Worm (Caenorhabditis elegans) whole organism, L2 larva: ENCODE data around the gene sax-2.
"Not testable (repeated sequence)": the region's sequence is repeated elsewhere in the genome, so short reads cannot be mapped to it uniquely, and the experiment has no call there.

Source experiments
- C34F6.9 ChIP-seq: fragments of 150-350 bp; optimal IDR thresholded peaks from 2 replicates; lab custom pipeline; 2014; ENCODE audit warnings: missing biosample characterization, missing genetic modification characterization
- F13H6.1 ChIP-seq: sonication (generic microtip); optimal IDR thresholded peaks from 2 replicates; lab custom pipeline; 2016; ENCODE audit warnings: missing genetic modification characterization, missing compliant biosample characterization
- R02D3.7 ChIP-seq: fragments of 150-350 bp; optimal IDR thresholded peaks from 2 replicates; lab custom pipeline; 2014; ENCODE audit warnings: missing biosample characterization, missing genetic modification characterization
- Y55F3AM.14 ChIP-seq: fragments of 200-800 bp; sonication (Bioruptor generic); optimal IDR thresholded peaks from 2 replicates; lab custom pipeline; 2018; ENCODE audit warnings: mild to moderate bottlenecking, missing genetic modification characterization, missing compliant biosample characterization
- alr-1 ChIP-seq: fragments of 150-350 bp; optimal IDR thresholded peaks from 2 replicates; lab custom pipeline; 2014; ENCODE audit warnings: missing biosample characterization, missing genetic modification characterization
- aly-2 ChIP-seq: fragments of 150-350 bp; optimal IDR thresholded peaks from 2 replicates; lab custom pipeline; 2014; ENCODE audit warnings: missing biosample characterization, missing genetic modification characterization
- ama-1 ChIP-seq: fragments of 150-350 bp; optimal IDR thresholded peaks from 2 replicates; lab custom pipeline; 2018; ENCODE audit warnings: inconsistent platforms
- blmp-1 ChIP-seq: sonication (generic microtip); optimal IDR thresholded peaks from 2 replicates; lab custom pipeline; 2017; ENCODE audit warnings: missing genetic modification characterization, mild to moderate bottlenecking, missing compliant biosample characterization, antibody characterized with exemption, moderate library complexity; ENCODE audit not compliant: insufficient read depth
- ceh-16 ChIP-seq: fragments of 150-350 bp; optimal IDR thresholded peaks from 2 replicates; lab custom pipeline; 2014; ENCODE audit warnings: missing biosample characterization, missing genetic modification characterization
- ceh-82 ChIP-seq: fragments of 150-350 bp; optimal IDR thresholded peaks from 2 replicates; lab custom pipeline; 2014; ENCODE audit warnings: missing biosample characterization, missing genetic modification characterization
- crh-2 ChIP-seq: sonication (generic microtip); optimal IDR thresholded peaks from 2 replicates; lab custom pipeline; 2017; ENCODE audit warnings: missing biosample characterization, missing genetic modification characterization
- egl-27 ChIP-seq: sonication (generic microtip); optimal IDR thresholded peaks from 3 replicates; lab custom pipeline; 2017; ENCODE audit warnings: missing biosample characterization, missing genetic modification reagents, missing genetic modification characterization
- elt-1 ChIP-seq: fragments of 150-350 bp; optimal IDR thresholded peaks from 2 replicates; lab custom pipeline; 2014; ENCODE audit warnings: missing biosample characterization, missing genetic modification characterization
- fos-1 ChIP-seq: fragments of 150-350 bp; optimal IDR thresholded peaks from 2 replicates; lab custom pipeline; 2014; ENCODE audit warnings: missing biosample characterization, missing genetic modification characterization
- gmeb-1 ChIP-seq: fragments of 150-350 bp; optimal IDR thresholded peaks from 2 replicates; lab custom pipeline; 2014; ENCODE audit warnings: missing biosample characterization, missing genetic modification characterization
- lin-11 ChIP-seq: fragments of 150-350 bp; sonication (generic microtip); optimal IDR thresholded peaks from 2 replicates; lab custom pipeline; 2014; ENCODE audit warnings: missing biosample characterization, missing genetic modification characterization, inconsistent platforms, mixed read lengths
- lin-13 ChIP-seq: fragments of 150-350 bp; optimal IDR thresholded peaks from 2 replicates; lab custom pipeline; 2014; ENCODE audit warnings: missing biosample characterization, missing genetic modification reagents, missing genetic modification characterization
- lin-39 ChIP-seq: fragments of 150-350 bp; optimal IDR thresholded peaks from 2 replicates; lab custom pipeline; 2014; ENCODE audit warnings: missing biosample characterization, missing genetic modification reagents, missing genetic modification characterization
- lsy-2 ChIP-seq, 2 experiments: fragments of 150-350 bp in 1 of 2; sonication (generic microtip) in 1 of 2; optimal IDR thresholded peaks; 2 replicates each; lab custom pipeline; 2014 to 2017; ENCODE audit warnings: missing biosample characterization in 2 of 2, missing genetic modification characterization in 2 of 2
- mab-5 ChIP-seq: fragments of 150-350 bp; optimal IDR thresholded peaks from 2 replicates; lab custom pipeline; 2014; ENCODE audit warnings: missing biosample characterization, missing genetic modification characterization
- nhr-12 ChIP-seq: fragments of 150-350 bp; optimal IDR thresholded peaks from 2 replicates; lab custom pipeline; 2014; ENCODE audit warnings: missing biosample characterization, missing genetic modification characterization
- nhr-129 ChIP-seq: fragments of 150-350 bp; optimal IDR thresholded peaks from 2 replicates; lab custom pipeline; 2014; ENCODE audit warnings: missing biosample characterization, missing genetic modification characterization
- nhr-21 ChIP-seq: fragments of 150-350 bp; optimal IDR thresholded peaks from 2 replicates; lab custom pipeline; 2014; ENCODE audit warnings: missing biosample characterization, missing genetic modification characterization
- nhr-23 ChIP-seq: fragments of 150-350 bp; optimal IDR thresholded peaks from 2 replicates; lab custom pipeline; 2014; ENCODE audit warnings: missing biosample characterization, missing genetic modification reagents, missing genetic modification characterization
- nhr-25 ChIP-seq: fragments of 150-350 bp; sonication (generic microtip); optimal IDR thresholded peaks from 3 replicates; lab custom pipeline; 2014; ENCODE audit warnings: missing biosample characterization, missing genetic modification characterization
- nhr-6 ChIP-seq: fragments of 150-350 bp; optimal IDR thresholded peaks from 2 replicates; lab custom pipeline; 2014; ENCODE audit warnings: missing biosample characterization, missing genetic modification characterization
- peb-1 ChIP-seq: fragments of 150-350 bp; optimal IDR thresholded peaks from 2 replicates; lab custom pipeline; 2014; ENCODE audit warnings: missing biosample characterization, missing genetic modification characterization
- sem-4 ChIP-seq: fragments of 150-350 bp; optimal IDR thresholded peaks from 2 replicates; lab custom pipeline; 2014; ENCODE audit warnings: missing biosample characterization, missing genetic modification reagents, missing genetic modification characterization
- skn-1 ChIP-seq: sonication (generic microtip); optimal IDR thresholded peaks from 2 replicates; lab custom pipeline; 2017; ENCODE audit warnings: missing biosample characterization, missing genetic modification characterization
- sma-3 ChIP-seq: sonication (generic microtip); optimal IDR thresholded peaks from 2 replicates; lab custom pipeline; 2016; ENCODE audit warnings: missing genetic modification reagents, missing genetic modification characterization, missing compliant biosample characterization
- sma-9 ChIP-seq, 2 experiments: fragments of 150-350 bp in 1 of 2; sonication (generic microtip) in 1 of 2; optimal IDR thresholded peaks; 2 replicates each; lab custom pipeline; 2014 to 2016; ENCODE audit warnings: missing genetic modification characterization in 2 of 2, mild to moderate bottlenecking in 1 of 2, missing biosample characterization in 1 of 2, missing compliant biosample characterization in 1 of 2, missing genetic modification reagents in 1 of 2, moderate library complexity in 1 of 2
- snpc-4 ChIP-seq: fragments of 150-350 bp; optimal IDR thresholded peaks from 2 replicates; lab custom pipeline; 2014; ENCODE audit warnings: missing biosample characterization, missing genetic modification characterization
- unc-39 ChIP-seq: fragments of 150-350 bp; optimal IDR thresholded peaks from 2 replicates; lab custom pipeline; 2014; ENCODE audit warnings: missing biosample characterization, missing genetic modification characterization
- unc-55 ChIP-seq: fragments of 150-350 bp; sonication (generic microtip); optimal IDR thresholded peaks from 3 replicates; lab custom pipeline; 2014; ENCODE audit warnings: missing biosample characterization, missing genetic modification reagents, missing genetic modification characterization
- unc-62 ChIP-seq: fragments of 150-350 bp; optimal IDR thresholded peaks from 2 replicates; lab custom pipeline; 2014; ENCODE audit warnings: missing biosample characterization, missing genetic modification reagents, missing genetic modification characterization
- zag-1 ChIP-seq: fragments of 150-350 bp; optimal IDR thresholded peaks from 2 replicates; lab custom pipeline; 2014; ENCODE audit warnings: missing biosample characterization, missing genetic modification characterization
- ztf-11 ChIP-seq: sonication (generic microtip); optimal IDR thresholded peaks from 2 replicates; lab custom pipeline; 2017; ENCODE audit warnings: missing biosample characterization, missing genetic modification characterization
- ztf-4 ChIP-seq: fragments of 150-350 bp; optimal IDR thresholded peaks from 2 replicates; lab custom pipeline; 2014; ENCODE audit warnings: missing biosample characterization, missing genetic modification characterization

The sax-2 gene

ce11 chrIII:5109401-5109800 lies at the start of gene sax-2:
sax-2 (plus strand) TSS chrIII:5109701.
- TF ChIP-seq ama-1 (lab: Kevin White, UChicago) (no peak), Y55F3AM.14 (GFP tag; lab: Kevin White, UChicago) (no peak), nhr-23 (tag; lab: Kevin White, UChicago) (no peak), unc-62 (GFP tag; lab: Kevin White, UChicago) (no peak), nhr-21 (tag; lab: Kevin White, UChicago) (no peak), gmeb-1 (no peak), ztf-11 (tag; lab: Kevin White, UChicago) (no peak), alr-1 (no peak), sem-4 (tag; lab: Kevin White, UChicago) (no peak), skn-1 (no peak), unc-55 (GFP tag; lab: Kevin White, UChicago) (no peak), egl-27 (tag; lab: Kevin White, UChicago) (no peak), lsy-2 (tag; optimal IDR thresholded peaks at IDR 0.05; lab: Kevin White, UChicago) (no peak), F13H6.1 (tag; lab: Kevin White, UChicago) (no peak), lin-13 (no peak), blmp-1 (tag; lab: Kevin White, UChicago) (no peak), C34F6.9 (no peak), lin-39 (tag; lab: Kevin White, UChicago) (no peak)

ce11 chrIII:5061798-5062197 lies 47.7 kb upstream of the sax-2 start, which contains the start of gene C45G9.10:
C45G9.10 (minus strand) TSS chrIII:5061898.
- TF ChIP-seq aly-2 (no peak), ceh-82 (tag; lab: Kevin White, UChicago) (no peak), lin-11 (tag; lab: Kevin White, UChicago) (no peak), R02D3.7 (tag; lab: Kevin White, UChicago) (no peak), sma-3 (GFP tag; lab: Kevin White, UChicago) (no peak), ceh-16 (tag; lab: Kevin White, UChicago) (no peak)

- TF ChIP-seq peb-1 (tag; lab: Kevin White, UChicago); lsy-2 (tag; optimal IDR thresholded peaks at IDR 0.05; lab: Kevin White, UChicago); elt-1: not testable (repeated sequence)
Measured at ce11 chrIII:5062406-5062805, 47.1 kb upstream of the sax-2 start, which contains the start of gene C45G9.4. C45G9.4 (plus strand) TSS chrIII:5062706.

- TF ChIP-seq unc-55 (GFP tag; lab: Kevin White, UChicago) (peak; percentile 81), zag-1 (tag; lab: Kevin White, UChicago) (no peak), unc-39 (tag; lab: Kevin White, UChicago) (no peak), blmp-1 (tag; lab: Kevin White, UChicago) (no peak), snpc-4 (tag; lab: Kevin White, UChicago) (peak; percentile 42), ztf-11 (tag; lab: Kevin White, UChicago) (no peak), lsy-2 (tag; optimal IDR thresholded peaks at IDR 0.05; lab: Kevin White, UChicago) (peak; percentile 71 to 85), nhr-25 (tag; lab: Kevin White, UChicago) (no peak), nhr-129 (tag; lab: Kevin White, UChicago) (peak; percentile 20), mab-5 (peak; percentile 52), lin-13 (peak; percentile 74), nhr-12 (no peak), fos-1 (tag; lab: Kevin White, UChicago) (no peak), lin-11 (tag; lab: Kevin White, UChicago) (peak; percentile 11), sma-9 (GFP tag; optimal IDR thresholded peaks at IDR 0.05; lab: Kevin White, UChicago) (peak; percentile 88), sma-9 (tag; optimal IDR thresholded peaks at IDR 0.05; lab: Kevin White, UChicago) (no peak), R02D3.7 (tag; lab: Kevin White, UChicago) (peak; percentile 11), aly-2 (no peak), gmeb-1 (peak; percentile 94), ztf-4 (tag; lab: Kevin White, UChicago) (peak; percentile 43), F13H6.1 (tag; lab: Kevin White, UChicago) (peak; percentile 73), crh-2 (tag; lab: Kevin White, UChicago) (peak; percentile 43), nhr-6 (tag; lab: Kevin White, UChicago) (peak; percentile 52), C34F6.9 (peak; percentile 75), sma-3 (GFP tag; lab: Kevin White, UChicago) (peak; percentile 83), peb-1 (tag; lab: Kevin White, UChicago) (no peak)
Measured at ce11 chrIII:5068675-5069233, 40.7 kb upstream of the sax-2 start, which contains the start of the genes C45G9.11 and C45G9.2. C45G9.11 (minus strand) TSS chrIII:5068725. C45G9.2 (plus strand) TSS chrIII:5069066.
